Worm (Caenorhabditis elegans) whole organism, dauer: ENCODE measurements around the gene rps-3.

Source experiments
- unc-62 ChIP-seq: sonication (generic microtip); optimal IDR thresholded peaks from 2 replicates; lab custom pipeline; 2017; ENCODE audit warnings: missing biosample characterization, missing genetic modification reagents, missing genetic modification characterization

Gene rps-3

ce11 chrIII:6216833-6217466 lies 10.3 kb downstream of the rps-3 start, which contains the start of gene hot-4:
Gene hot-4, plus strand, starts transcription at chrIII:6217416.
- TF ChIP-seq unc-62, result no peak

- TF ChIP-seq unc-62, result no peak
Measured at ce11 chrIII:6221403-6221802, 14.8 kb downstream of the rps-3 start.

ce11 chrIII:6230870-6231269 lies 24.3 kb downstream of the rps-3 start, which contains the start of gene esyt-2:
Gene esyt-2, minus strand, starts transcription at chrIII:6230970.
- TF ChIP-seq unc-62, result no peak

- no peak for TF ChIP-seq unc-62
Measured at ce11 chrIII:6231880-6232279, 25.3 kb downstream of the rps-3 start.

ce11 chrIII:6236649-6237048 lies 30.0 kb downstream of the rps-3 start, which contains the start of gene T12A2.21:
Gene T12A2.21, minus strand, starts transcription at chrIII:6236749.
- no peak for TF ChIP-seq unc-62

- TF ChIP-seq unc-62, result no peak
Measured at ce11 chrIII:6240528-6240927, 33.9 kb downstream of the rps-3 start, which contains the start of gene T12A2.3. Gene T12A2.3, plus strand, starts transcription at chrIII:6240828.

- TF ChIP-seq unc-62, result no peak
Measured at ce11 chrIII:6245728-6246127, 39.1 kb downstream of the rps-3 start, which contains the start of gene bcas-2. Gene bcas-2, minus strand, starts transcription at chrIII:6245828.

ce11 chrIII:6248064-6248687 lies 41.6 kb downstream of the rps-3 start, which contains the start of the genes gen-1 and stt-3:
Gene gen-1, minus strand, starts transcription at chrIII:6248158.
Gene stt-3, plus strand, starts transcription at chrIII:6248637.
- TF ChIP-seq unc-62, result no peak

- TF ChIP-seq unc-62, result no peak
Measured at ce11 chrIII:6251511-6251910, 44.9 kb downstream of the rps-3 start, which contains the start of gene amdh-1. Gene amdh-1, plus strand, starts transcription at chrIII:6251811.

ce11 chrIII:6254737-6255136 lies 48.1 kb downstream of the rps-3 start, which contains the start of gene srg-8:
Gene srg-8, minus strand, starts transcription at chrIII:6254837.
- TF ChIP-seq unc-62, result no peak

- TF ChIP-seq unc-62, result no peak
Measured at ce11 chrIII:6256675-6257074, 50.1 kb downstream of the rps-3 start, which contains the start of gene srg-9. Gene srg-9, minus strand, starts transcription at chrIII:6256775.
